Fruit fly (Drosophila melanogaster) whole organism, prepupa: ENCODE measurements around the gene CG7120.

Source experiments
- Blimp-1 ChIP-seq: fragments of 200-800 bp; sonication (Bioruptor generic); optimal IDR thresholded peaks from 3 replicates; lab custom pipeline; 2017; ENCODE audit warnings: missing biosample characterization, missing genetic modification characterization, mild to moderate bottlenecking, moderate library complexity, missing genetic modification reagents
- CG10631 ChIP-seq: fragments of 200-800 bp; sonication (Bioruptor generic); optimal IDR thresholded peaks from 2 replicates; lab custom pipeline; 2016; ENCODE audit warnings: missing biosample characterization, missing genetic modification characterization
- CG10669 ChIP-seq: fragments of 200-800 bp; sonication (Bioruptor generic); optimal IDR thresholded peaks from 3 replicates; lab custom pipeline; 2018; ENCODE audit warnings: missing biosample characterization, mild to moderate bottlenecking, missing genetic modification characterization, moderate library complexity
- CG11294 ChIP-seq: fragments of 200-800 bp; sonication (Bioruptor generic); IDR thresholded peaks from 2 replicates; pipeline ENCODE4 v1.3.6; 2022; ENCODE audit warnings: missing biosample characterization, missing genetic modification characterization
- CG11902 ChIP-seq: fragments of 200-800 bp; sonication (Bioruptor generic); optimal IDR thresholded peaks from 3 replicates; lab custom pipeline; 2016; ENCODE audit warnings: missing biosample characterization, missing genetic modification characterization
- CG15336 ChIP-seq: fragments of 200-800 bp; sonication (Bioruptor generic); IDR thresholded peaks from 2 replicates; pipeline ENCODE4 v1.3.6; 2022; ENCODE audit warnings: missing biosample characterization, missing genetic modification characterization
- CG1621 ChIP-seq: fragments of 200-800 bp; sonication (Bioruptor generic); optimal IDR thresholded peaks from 3 replicates; lab custom pipeline; 2018; ENCODE audit warnings: missing biosample characterization, mild to moderate bottlenecking, missing genetic modification characterization
- CG16779 ChIP-seq: fragments of 200-800 bp; sonication (Bioruptor generic); optimal IDR thresholded peaks from 3 replicates; lab custom pipeline; 2017; ENCODE audit warnings: missing biosample characterization, mild to moderate bottlenecking, missing genetic modification characterization
- CG31627 ChIP-seq: fragments of 200-800 bp; sonication (Bioruptor generic); optimal IDR thresholded peaks from 3 replicates; lab custom pipeline; 2016; ENCODE audit warnings: missing biosample characterization, missing genetic modification characterization
- CG32006 ChIP-seq: fragments of 200-800 bp; sonication (Bioruptor generic); optimal IDR thresholded peaks from 3 replicates; lab custom pipeline; 2017; ENCODE audit warnings: missing biosample characterization, mild to moderate bottlenecking, missing genetic modification characterization
- CG3919 ChIP-seq: fragments of 200-800 bp; sonication (Bioruptor generic); optimal IDR thresholded peaks from 3 replicates; lab custom pipeline; 2016; ENCODE audit warnings: missing biosample characterization, missing genetic modification characterization
- CG4318 ChIP-seq: fragments of 200-800 bp; sonication (Bioruptor generic); optimal IDR thresholded peaks from 3 replicates; lab custom pipeline; 2017; ENCODE audit warnings: missing biosample characterization, mild to moderate bottlenecking, missing genetic modification characterization
- CG6276 ChIP-seq: fragments of 200-800 bp; sonication (Bioruptor generic); optimal IDR thresholded peaks from 2 replicates; lab custom pipeline; 2017; ENCODE audit warnings: missing biosample characterization, mild to moderate bottlenecking, missing genetic modification characterization
- CG6792 ChIP-seq: fragments of 200-800 bp; sonication (Bioruptor generic); optimal IDR thresholded peaks from 3 replicates; lab custom pipeline; 2016; ENCODE audit warnings: missing biosample characterization, missing genetic modification characterization
- CG6808 ChIP-seq: fragments of 200-800 bp; sonication (Bioruptor generic); optimal IDR thresholded peaks from 3 replicates; lab custom pipeline; 2017; ENCODE audit warnings: missing biosample characterization, missing genetic modification characterization, mild to moderate bottlenecking, moderate library complexity, missing genetic modification reagents
- CG6854 ChIP-seq: fragments of 200-800 bp; sonication (Bioruptor generic); optimal IDR thresholded peaks from 2 replicates; lab custom pipeline; 2017; ENCODE audit warnings: missing biosample characterization, mild to moderate bottlenecking, missing genetic modification characterization
- CG7368 ChIP-seq: fragments of 200-800 bp; sonication (Bioruptor generic); optimal IDR thresholded peaks from 3 replicates; lab custom pipeline; 2016; ENCODE audit warnings: missing biosample characterization, missing genetic modification characterization
- CG8119 ChIP-seq: fragments of 200-800 bp; sonication (Bioruptor generic); IDR thresholded peaks from 3 replicates; pipeline ENCODE4 v1.3.6; 2022; ENCODE audit warnings: missing biosample characterization, missing genetic modification characterization
- CG8319 ChIP-seq: fragments of 200-800 bp; sonication (Bioruptor generic); optimal IDR thresholded peaks from 3 replicates; lab custom pipeline; 2016; ENCODE audit warnings: missing biosample characterization, missing genetic modification characterization
- CG8632 ChIP-seq: fragments of 200-800 bp; sonication (Bioruptor generic); optimal IDR thresholded peaks from 3 replicates; lab custom pipeline; 2016; ENCODE audit warnings: missing biosample characterization, missing genetic modification characterization
- CG9139 ChIP-seq: fragments of 200-800 bp; sonication (Bioruptor generic); optimal IDR thresholded peaks from 3 replicates; lab custom pipeline; 2017; ENCODE audit warnings: missing biosample characterization, mild to moderate bottlenecking, missing genetic modification characterization
- Eip75B ChIP-seq: fragments of 200-800 bp; sonication (Bioruptor generic); optimal IDR thresholded peaks from 3 replicates; lab custom pipeline; 2016; ENCODE audit warnings: missing biosample characterization, missing genetic modification characterization
- Eip78C ChIP-seq: fragments of 200-800 bp; sonication (Bioruptor generic); peaks from one replicate; lab custom pipeline; 2016; ENCODE audit warnings: missing biosample characterization, missing genetic modification characterization
- Eip93F ChIP-seq: fragments of 200-800 bp; sonication (Bioruptor generic); optimal IDR thresholded peaks from 2 replicates; lab custom pipeline; 2016; ENCODE audit warnings: missing biosample characterization, mild to moderate bottlenecking, missing genetic modification characterization
- Ets21C ChIP-seq: fragments of 200-800 bp; sonication (Bioruptor generic); optimal IDR thresholded peaks from 3 replicates; lab custom pipeline; 2016; ENCODE audit warnings: missing biosample characterization, missing genetic modification characterization
- Ets96B ChIP-seq: fragments of 200-800 bp; optimal IDR thresholded peaks from 2 replicates; lab custom pipeline; 2019; ENCODE audit warnings: missing biosample characterization, mild to moderate bottlenecking, missing genetic modification characterization, moderate library complexity
- Hr38 ChIP-seq: sonication (Bioruptor generic); optimal IDR thresholded peaks from 2 replicates; lab custom pipeline; 2016; ENCODE audit warnings: missing biosample characterization, missing genetic modification characterization
- Hr39 ChIP-seq: fragments of 200-800 bp; sonication (Bioruptor generic); optimal IDR thresholded peaks from 2 replicates; lab custom pipeline; 2016; ENCODE audit warnings: missing biosample characterization, missing genetic modification characterization
- Hr4 ChIP-seq: fragments of 200-800 bp; sonication (Bioruptor generic); optimal IDR thresholded peaks from 3 replicates; lab custom pipeline; 2016; ENCODE audit warnings: missing biosample characterization, missing genetic modification characterization
- Lpt ChIP-seq: fragments of 200-800 bp; sonication (Bioruptor generic); optimal IDR thresholded peaks from 3 replicates; lab custom pipeline; 2016; ENCODE audit warnings: missing biosample characterization, missing genetic modification characterization
- Met ChIP-seq: fragments of 200-800 bp; sonication (Bioruptor generic); optimal IDR thresholded peaks from 3 replicates; lab custom pipeline; 2016; ENCODE audit warnings: missing biosample characterization, missing genetic modification characterization
- Smox ChIP-seq: fragments of 200-800 bp; sonication (Bioruptor generic); optimal IDR thresholded peaks from 3 replicates; lab custom pipeline; 2016; ENCODE audit warnings: missing biosample characterization, missing genetic modification characterization
- Sox102F ChIP-seq: fragments of 200-800 bp; sonication (Bioruptor generic); optimal IDR thresholded peaks from 2 replicates; lab custom pipeline; 2016; ENCODE audit warnings: missing biosample characterization, mild to moderate bottlenecking, missing genetic modification characterization
- Sox14 ChIP-seq: fragments of 200-800 bp; sonication (Bioruptor generic); optimal IDR thresholded peaks from 3 replicates; lab custom pipeline; 2016; ENCODE audit warnings: missing biosample characterization, missing genetic modification characterization
- Sox15 ChIP-seq: fragments of 200-800 bp; sonication (Bioruptor generic); optimal IDR thresholded peaks from 3 replicates; lab custom pipeline; 2016; ENCODE audit warnings: missing biosample characterization, missing genetic modification characterization
- achi ChIP-seq: fragments of 200-800 bp; sonication (Bioruptor generic); optimal IDR thresholded peaks from 3 replicates; lab custom pipeline; 2016; ENCODE audit warnings: missing biosample characterization, missing genetic modification characterization
- acj6 ChIP-seq: fragments of 200-800 bp; sonication (Bioruptor generic); optimal IDR thresholded peaks from 3 replicates; lab custom pipeline; 2016; ENCODE audit warnings: missing biosample characterization, missing genetic modification characterization
- dac ChIP-seq: fragments of 200-800 bp; sonication (Bioruptor generic); optimal IDR thresholded peaks from 2 replicates; lab custom pipeline; 2017; ENCODE audit warnings: missing biosample characterization, mild to moderate bottlenecking, missing genetic modification characterization
- eg ChIP-seq: fragments of 200-800 bp; sonication (Bioruptor generic); IDR thresholded peaks from 3 replicates; pipeline ENCODE4 v1.3.6; 2022; ENCODE audit warnings: missing biosample characterization, missing genetic modification characterization
- esn ChIP-seq: fragments of 200-800 bp; sonication (Bioruptor generic); optimal IDR thresholded peaks from 2 replicates; lab custom pipeline; 2016; ENCODE audit warnings: missing biosample characterization, mild to moderate bottlenecking, missing genetic modification characterization, moderate library complexity
- fkh ChIP-seq: fragments of 200-800 bp; sonication (Bioruptor generic); optimal IDR thresholded peaks from 3 replicates; lab custom pipeline; 2017; ENCODE audit warnings: missing biosample characterization, mild to moderate bottlenecking, missing genetic modification characterization, moderate library complexity
- lz ChIP-seq: fragments of 200-800 bp; sonication (Bioruptor generic); optimal IDR thresholded peaks from 3 replicates; lab custom pipeline; 2016; ENCODE audit warnings: missing biosample characterization, missing genetic modification characterization
- salr ChIP-seq, 2 experiments: fragments of 200-800 bp; sonication (Bioruptor generic); optimal IDR thresholded peaks; 3 replicates each; lab custom pipeline; 2016 to 2018; ENCODE audit warnings: missing biosample characterization in 2 of 2, missing genetic modification characterization in 2 of 2, mild to moderate bottlenecking in 1 of 2
- spab ChIP-seq: fragments of 200-800 bp; sonication (Bioruptor generic); optimal IDR thresholded peaks from 2 replicates; lab custom pipeline; 2017; ENCODE audit warnings: missing biosample characterization, mild to moderate bottlenecking, missing genetic modification characterization, missing genetic modification reagents
- svp ChIP-seq: fragments of 200-800 bp; sonication (Bioruptor generic); peaks from one replicate; lab custom pipeline; 2016; ENCODE audit warnings: missing biosample characterization, missing genetic modification characterization
- topi ChIP-seq: fragments of 200-800 bp; sonication (Bioruptor generic); optimal IDR thresholded peaks from 3 replicates; lab custom pipeline; 2016; ENCODE audit warnings: missing biosample characterization, missing genetic modification characterization

CG7120 gene

DNA sequence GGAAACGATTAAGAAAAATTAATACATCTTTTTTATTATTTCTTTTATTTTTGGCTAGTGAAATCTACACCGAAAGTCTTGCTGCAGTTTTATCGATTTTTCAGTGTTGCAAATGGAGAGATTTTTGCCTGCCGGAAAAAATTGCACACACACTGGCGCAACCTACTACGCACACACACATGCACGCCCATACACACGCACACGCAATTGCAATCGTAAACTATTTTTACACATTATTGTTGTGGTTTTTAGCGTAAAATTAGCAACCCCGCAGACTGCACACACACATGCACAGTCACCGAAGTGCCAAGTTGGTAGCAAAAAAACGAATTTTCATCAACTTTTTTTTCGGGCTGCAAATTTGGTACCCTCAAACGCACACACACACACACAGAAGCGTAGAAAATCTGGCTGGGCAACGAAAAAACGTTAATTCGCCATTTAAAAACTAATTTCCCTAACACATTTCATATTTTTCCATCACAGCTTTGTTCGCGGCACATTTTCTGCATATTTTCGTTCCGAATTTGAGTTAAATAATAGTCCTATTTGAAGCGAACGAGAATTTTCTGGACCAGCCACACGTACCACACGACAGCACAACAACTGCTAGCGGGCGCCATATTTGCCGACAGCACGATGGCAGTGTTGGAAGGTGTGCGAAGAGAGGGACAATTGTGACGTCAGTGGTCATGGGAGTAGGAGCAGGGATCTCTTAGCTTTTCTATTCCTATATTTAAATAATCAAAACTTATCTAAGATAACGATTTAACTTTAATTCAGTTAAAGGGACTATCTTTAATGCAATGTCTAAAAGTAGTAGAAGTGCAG lies 46.2 kb downstream of the CG7120 start, which contains the start of gene Unr (continued):
- no peak for TF ChIP-seq CG16779 (tag; lab: Kevin White, UChicago)
- peak; percentile 89 for TF ChIP-seq CG3919 (GFP tag; lab: Kevin White, UChicago)
- peak; percentile 81 for TF ChIP-seq CG6792 (GFP tag; lab: Kevin White, UChicago)
- peak; percentile 42 for TF ChIP-seq spab (GFP tag; lab: Kevin White, UChicago)
- peak; percentile 35 for TF ChIP-seq Lpt (GFP tag; lab: Kevin White, UChicago)
- TF ChIP-seq Ets96B (tag; lab: Kevin White, UChicago) = peak; percentile 60
- no peak for TF ChIP-seq Blimp-1 (GFP tag; lab: Kevin White, UChicago)
- peak; percentile 68 for TF ChIP-seq CG11294 (GFP tag; lab: Robert Waterston, UW)
- peak; percentile 75 for TF ChIP-seq achi
- TF ChIP-seq CG32006 (GFP tag; lab: Kevin White, UChicago) = peak; percentile 62
- peak; percentile 84 for TF ChIP-seq lz (GFP tag; lab: Kevin White, UChicago)
- TF ChIP-seq acj6 (GFP tag; lab: Kevin White, UChicago) = peak; percentile 81
- TF ChIP-seq Hr39 (GFP tag; lab: Kevin White, UChicago) = peak; percentile 79
- peak; percentile 54 for TF ChIP-seq CG7368 (GFP tag; lab: Kevin White, UChicago)
- no peak for TF ChIP-seq CG6276 (GFP tag; lab: Kevin White, UChicago)
- peak; percentile 49 for TF ChIP-seq fkh
- peak; percentile 34 for TF ChIP-seq CG6854 (GFP tag; lab: Kevin White, UChicago)
- TF ChIP-seq Hr38 (GFP tag; lab: Kevin White, UChicago) = no peak
- peak; percentile 86 for TF ChIP-seq esn
- peak; percentile 83 for TF ChIP-seq Met (GFP tag; lab: Kevin White, UChicago)

DNA sequence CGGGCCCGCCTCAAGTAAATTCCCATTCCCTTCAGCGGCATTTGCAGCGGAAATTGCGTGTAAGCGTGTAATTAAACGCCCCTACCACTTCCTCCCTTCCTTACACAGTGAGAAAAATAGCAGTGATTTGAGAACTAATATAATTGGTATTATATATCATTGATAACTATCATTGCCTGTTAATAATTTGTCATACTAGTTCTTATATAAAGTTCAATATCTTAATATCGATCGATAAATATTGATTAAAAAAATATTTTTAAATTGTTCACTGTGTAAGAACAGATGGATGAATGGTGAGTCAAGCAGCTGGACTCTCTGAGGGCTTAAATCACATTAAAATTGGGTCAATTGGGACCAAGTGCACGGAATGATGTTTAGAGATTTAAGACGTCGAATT lies 49.2 kb downstream of the CG7120 start:
- TF ChIP-seq Met (GFP tag; lab: Kevin White, UChicago) = peak; percentile 25
- TF ChIP-seq Sox14 (GFP tag; lab: Kevin White, UChicago) = no peak
- TF ChIP-seq Lpt (GFP tag; lab: Kevin White, UChicago) = no peak
- TF ChIP-seq lz (GFP tag; lab: Kevin White, UChicago) = no peak
- TF ChIP-seq Eip78C (GFP tag; lab: Kevin White, UChicago) = peak; percentile 80
- TF ChIP-seq esn = peak; percentile 35
- TF ChIP-seq CG16779 (tag; lab: Kevin White, UChicago) = no peak
- TF ChIP-seq CG9139 (GFP tag; lab: Kevin White, UChicago) = no peak
- no peak for TF ChIP-seq CG10631 (GFP tag; lab: Kevin White, UChicago)
- no peak for TF ChIP-seq CG7368 (GFP tag; lab: Kevin White, UChicago)
- TF ChIP-seq topi (GFP tag; lab: Kevin White, UChicago) = peak; percentile 29
- peak; percentile 12 for TF ChIP-seq CG6808 (GFP tag; lab: Kevin White, UChicago)
- no peak for TF ChIP-seq Sox102F (GFP tag; lab: Kevin White, UChicago)
- TF ChIP-seq Eip93F = no peak
- TF ChIP-seq eg (GFP tag; lab: Robert Waterston, UW) = no peak
- TF ChIP-seq achi = peak; percentile 1
- TF ChIP-seq CG1621 (tag; lab: Kevin White, UChicago) = no peak
- no peak for TF ChIP-seq Sox15 (GFP tag; lab: Kevin White, UChicago)
- peak; percentile 33 for TF ChIP-seq spab (GFP tag; lab: Kevin White, UChicago)
- TF ChIP-seq acj6 (GFP tag; lab: Kevin White, UChicago) = peak; percentile 16
- TF ChIP-seq CG4318 (GFP tag; lab: Kevin White, UChicago) = no peak
- peak; percentile 9 for TF ChIP-seq CG11902
- peak; percentile 63 for TF ChIP-seq svp
- TF ChIP-seq Ets21C = no peak
- no peak for TF ChIP-seq Smox
- no peak for TF ChIP-seq Hr4 (GFP tag; lab: Kevin White, UChicago)
- no peak for TF ChIP-seq CG6276 (GFP tag; lab: Kevin White, UChicago)
- TF ChIP-seq CG31627 (GFP tag; lab: Kevin White, UChicago) = no peak
- peak; percentile 59 for TF ChIP-seq CG3919 (GFP tag; lab: Kevin White, UChicago)
- no peak for TF ChIP-seq dac (GFP tag; lab: Kevin White, UChicago)
- no peak for TF ChIP-seq CG32006 (GFP tag; lab: Kevin White, UChicago)
- TF ChIP-seq CG8119 (GFP tag; lab: Robert Waterston, UW) = no peak
- no peak for TF ChIP-seq CG6854 (GFP tag; lab: Kevin White, UChicago)
- no peak for TF ChIP-seq Blimp-1 (GFP tag; lab: Kevin White, UChicago)
- no peak for TF ChIP-seq CG8319
- peak; percentile 39 for TF ChIP-seq Eip75B (GFP tag; lab: Kevin White, UChicago)
- no peak for TF ChIP-seq Hr38 (GFP tag; lab: Kevin White, UChicago)
- no peak for TF ChIP-seq salr (GFP tag; optimal IDR thresholded peaks at IDR 0.05; lab: Kevin White, UChicago)
- peak; percentile 39; the same call in 1 of the 2 replicates for TF ChIP-seq CG15336 (GFP tag; lab: Robert Waterston, UW)
- no peak for TF ChIP-seq CG8632 (GFP tag; lab: Kevin White, UChicago)
- peak; percentile 46 for TF ChIP-seq CG10669 (GFP tag; lab: Kevin White, UChicago)
